Worm (Caenorhabditis elegans) whole organism, L1 larva: Measurements from ENCODE around the gene C03B1.10.

Experiments
- blmp-1 ChIP-seq: fragments of 150-350 bp; optimal IDR thresholded peaks from 2 replicates; lab custom pipeline; 2014; ENCODE audit warnings: missing biosample characterization, missing genetic modification characterization
- ceh-82 ChIP-seq, 3 experiments: fragments of 150-350 bp in 1 of 3; sonication (generic microtip) in 2 of 3; optimal IDR thresholded peaks; 2 replicates each; lab custom pipeline; 2014 to 2017; ENCODE audit warnings: missing biosample characterization in 3 of 3, missing genetic modification characterization in 3 of 3
- jun-1 ChIP-seq: fragments of 150-350 bp; optimal IDR thresholded peaks from 2 replicates; lab custom pipeline; 2014; ENCODE audit warnings: missing biosample characterization, missing genetic modification reagents, missing genetic modification characterization
- nhr-76 ChIP-seq: sonication (generic microtip); optimal IDR thresholded peaks from 2 replicates; lab custom pipeline; 2017; ENCODE audit warnings: missing biosample characterization, missing genetic modification characterization
- ztf-4 ChIP-seq: fragments of 150-350 bp; optimal IDR thresholded peaks from 2 replicates; lab custom pipeline; 2014; ENCODE audit warnings: missing biosample characterization, missing genetic modification characterization

DNA sequence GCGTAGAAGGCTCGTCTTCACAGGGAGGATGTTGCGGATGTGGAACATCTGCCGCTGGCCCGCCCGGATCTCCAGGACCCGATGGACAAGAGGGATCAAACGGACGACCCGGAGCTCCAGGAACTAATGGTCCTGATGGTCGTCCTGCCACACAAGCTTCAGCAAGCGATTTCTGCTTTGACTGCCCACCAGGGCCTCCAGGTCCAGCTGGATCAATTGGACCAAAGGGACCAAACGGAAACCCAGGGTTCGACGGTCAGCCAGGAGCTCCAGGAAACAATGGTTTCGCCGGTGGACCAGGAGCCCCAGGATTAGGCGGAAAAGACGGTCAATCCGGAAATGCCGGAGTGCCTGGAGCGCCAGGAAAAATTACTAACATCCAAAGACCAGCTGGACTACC lies 23.1 kb downstream of the C03B1.10 start:
- TF ChIP-seq nhr-76 (tag; lab: Kevin White, UChicago) (no peak), jun-1 (tag; lab: Kevin White, UChicago) (no peak), blmp-1 (tag; lab: Kevin White, UChicago) (no peak), ztf-4 (tag; lab: Kevin White, UChicago) (no peak), ceh-82 (tag; optimal IDR thresholded peaks at IDR 0.05; lab: Kevin White, UChicago) (no peak)
